Worm (Caenorhabditis elegans) whole organism, late embryonic: ENCODE measurements around the gene mtr-4.

Experiments
- C08G9.2 ChIP-seq: sonication (generic microtip); optimal IDR thresholded peaks from 2 replicates; lab custom pipeline; 2016; ENCODE audit warnings: mild to moderate bottlenecking, missing genetic modification characterization, moderate library complexity, missing compliant biosample characterization
- C38D4.7 ChIP-seq: fragments of 200-800 bp; sonication (Bioruptor generic); optimal IDR thresholded peaks from 2 replicates; lab custom pipeline; 2018; ENCODE audit warnings: mild to moderate bottlenecking, missing genetic modification characterization, moderate library complexity, missing compliant biosample characterization
- F13H6.1 ChIP-seq: sonication (generic microtip); optimal IDR thresholded peaks from 2 replicates; lab custom pipeline; 2016; ENCODE audit warnings: missing genetic modification characterization, missing compliant biosample characterization
- K02D7.2 ChIP-seq: sonication (generic microtip); optimal IDR thresholded peaks from 2 replicates; lab custom pipeline; 2017; ENCODE audit warnings: mild to moderate bottlenecking, missing genetic modification characterization, missing compliant biosample characterization
- K09A11.1 ChIP-seq: sonication (generic microtip); optimal IDR thresholded peaks from 2 replicates; lab custom pipeline; 2017; ENCODE audit warnings: antibody characterized with exemption, mild to moderate bottlenecking, missing genetic modification characterization, missing compliant biosample characterization; ENCODE audit not compliant: insufficient read depth
- T23F11.4 ChIP-seq: fragments of 200-800 bp; sonication (Bioruptor generic); optimal IDR thresholded peaks from 2 replicates; lab custom pipeline; 2018; ENCODE audit warnings: mild to moderate bottlenecking, missing genetic modification characterization, missing compliant biosample characterization
- ahr-1 ChIP-seq: sonication (generic microtip); optimal IDR thresholded peaks from 2 replicates; lab custom pipeline; 2016; ENCODE audit warnings: missing genetic modification characterization, missing compliant biosample characterization
- ama-1 ChIP-seq: fragments of 150-350 bp; optimal IDR thresholded peaks from 2 replicates; lab custom pipeline; 2014
- ceh-14 ChIP-seq: sonication (generic microtip); optimal IDR thresholded peaks from 2 replicates; lab custom pipeline; 2016; ENCODE audit warnings: missing genotype, missing genetic modification characterization, missing compliant biosample characterization
- ceh-18 ChIP-seq: sonication (generic microtip); optimal IDR thresholded peaks from 2 replicates; lab custom pipeline; 2016; ENCODE audit warnings: missing genetic modification characterization, missing compliant biosample characterization
- ceh-2 ChIP-seq: sonication (generic microtip); optimal IDR thresholded peaks from 2 replicates; lab custom pipeline; 2016; ENCODE audit warnings: missing genotype, missing genetic modification characterization, missing compliant biosample characterization
- ceh-30 ChIP-seq: fragments of 150-350 bp; optimal IDR thresholded peaks from 2 replicates; lab custom pipeline; 2014; ENCODE audit warnings: missing biosample characterization, missing genetic modification characterization
- ceh-31 ChIP-seq: sonication (generic microtip); optimal IDR thresholded peaks from 2 replicates; lab custom pipeline; 2016; ENCODE audit warnings: missing genetic modification characterization, missing compliant biosample characterization
- ceh-34 ChIP-seq: sonication (generic microtip); optimal IDR thresholded peaks from 2 replicates; lab custom pipeline; 2016; ENCODE audit warnings: mild to moderate bottlenecking, missing genetic modification characterization, missing compliant biosample characterization
- ceh-45 ChIP-seq: fragments of 200-800 bp; sonication (Bioruptor generic); IDR thresholded peaks from 2 replicates; pipeline ENCODE4 v1.3.6; 2022; ENCODE audit warnings: missing genetic modification reagents, missing genetic modification characterization, missing compliant biosample characterization
- ceh-48 ChIP-seq: sonication (generic microtip); optimal IDR thresholded peaks from 2 replicates; lab custom pipeline; 2016; ENCODE audit warnings: missing genetic modification characterization, inconsistent platforms, missing compliant biosample characterization
- ceh-9 ChIP-seq: sonication (generic microtip); optimal IDR thresholded peaks from 2 replicates; lab custom pipeline; 2016; ENCODE audit warnings: mild to moderate bottlenecking, missing genetic modification characterization, inconsistent platforms, missing compliant biosample characterization
- che-1 ChIP-seq: sonication (generic microtip); optimal IDR thresholded peaks from 2 replicates; lab custom pipeline; 2016; ENCODE audit warnings: mild to moderate bottlenecking, missing genetic modification characterization, missing compliant biosample characterization
- dve-1 ChIP-seq: sonication (generic microtip); optimal IDR thresholded peaks from 2 replicates; lab custom pipeline; 2017; ENCODE audit warnings: antibody characterized with exemption, mild to moderate bottlenecking, missing genetic modification characterization, missing compliant biosample characterization
- elt-2 ChIP-seq: sonication (generic microtip); optimal IDR thresholded peaks from 2 replicates; lab custom pipeline; 2016; ENCODE audit warnings: missing genetic modification reagents, missing genetic modification characterization, missing compliant biosample characterization
- ets-4 ChIP-seq: sonication (generic microtip); optimal IDR thresholded peaks from 2 replicates; lab custom pipeline; 2016; ENCODE audit warnings: missing genetic modification characterization, missing compliant biosample characterization
- fax-1 ChIP-seq: sonication (generic microtip); optimal IDR thresholded peaks from 2 replicates; lab custom pipeline; 2016; ENCODE audit warnings: missing genotype, missing genetic modification characterization, missing compliant biosample characterization
- gmeb-2 ChIP-seq: sonication (generic microtip); optimal IDR thresholded peaks from 2 replicates; lab custom pipeline; 2016; ENCODE audit warnings: missing genetic modification characterization, inconsistent platforms, missing compliant biosample characterization
- hlh-13 ChIP-seq: fragments of 200-800 bp; sonication (Bioruptor generic); optimal IDR thresholded peaks from 2 replicates; lab custom pipeline; 2018; ENCODE audit warnings: mild to moderate bottlenecking, missing genetic modification characterization, missing compliant biosample characterization
- hlh-15 ChIP-seq: sonication (generic microtip); optimal IDR thresholded peaks from 2 replicates; lab custom pipeline; 2016; ENCODE audit warnings: missing genetic modification characterization, missing compliant biosample characterization
- hlh-8 ChIP-seq: sonication (generic microtip); optimal IDR thresholded peaks from 2 replicates; lab custom pipeline; 2016; ENCODE audit warnings: missing genotype, missing genetic modification characterization, missing compliant biosample characterization
- mec-3 ChIP-seq: sonication (generic microtip); optimal IDR thresholded peaks from 2 replicates; lab custom pipeline; 2016; ENCODE audit warnings: borderline replicate concordance, missing genetic modification characterization, missing compliant biosample characterization
- nfya-1 ChIP-seq: sonication (generic microtip); optimal IDR thresholded peaks from 2 replicates; lab custom pipeline; 2017; ENCODE audit warnings: missing genetic modification characterization, mild to moderate bottlenecking, missing compliant biosample characterization, antibody characterized with exemption, moderate library complexity
- npax-4 ChIP-seq: sonication (generic microtip); optimal IDR thresholded peaks from 2 replicates; lab custom pipeline; 2016; ENCODE audit warnings: missing genetic modification characterization, missing compliant biosample characterization
- odd-2 ChIP-seq: sonication (generic microtip); optimal IDR thresholded peaks from 2 replicates; lab custom pipeline; 2017; ENCODE audit warnings: antibody characterized with exemption, mild to moderate bottlenecking, missing genetic modification characterization, missing compliant biosample characterization
- pax-1 ChIP-seq: fragments of 150-350 bp; optimal IDR thresholded peaks from 2 replicates; lab custom pipeline; 2014; ENCODE audit warnings: missing biosample characterization, missing genetic modification characterization
- pha-4 ChIP-seq: fragments of 150-350 bp; optimal IDR thresholded peaks from 2 replicates; lab custom pipeline; 2018; ENCODE audit warnings: missing biosample characterization, missing genetic modification reagents, missing genetic modification characterization
- ref-2 ChIP-seq: sonication (generic microtip); optimal IDR thresholded peaks from 2 replicates; lab custom pipeline; 2016; ENCODE audit warnings: missing genetic modification characterization, missing compliant biosample characterization
- tbx-2 ChIP-seq: sonication (generic microtip); optimal IDR thresholded peaks from 2 replicates; lab custom pipeline; 2016; ENCODE audit warnings: missing genetic modification characterization, missing compliant biosample characterization
- tbx-7 ChIP-seq: sonication (generic microtip); optimal IDR thresholded peaks from 2 replicates; lab custom pipeline; 2016; ENCODE audit warnings: missing genotype, missing genetic modification characterization, missing compliant biosample characterization
- ttx-3 ChIP-seq: sonication (generic microtip); optimal IDR thresholded peaks from 2 replicates; lab custom pipeline; 2016; ENCODE audit warnings: missing genetic modification reagents, missing genetic modification characterization, missing compliant biosample characterization
- unc-3 ChIP-seq, 2 experiments: fragments of 200-800 bp in 1 of 2; sonication (Bioruptor generic) in 1 of 2; sonication (generic microtip) in 1 of 2; conservative IDR thresholded peaks in 1 of 2; optimal IDR thresholded peaks in 1 of 2; 2 replicates each; pipeline versions ENCODE4 v1.3.6 to Lab custom; 2016 to 2022; ENCODE audit warnings: missing compliant biosample characterization in 2 of 2, missing genetic modification characterization in 2 of 2, missing genetic modification reagents in 1 of 2
- unc-42 ChIP-seq: sonication (generic microtip); optimal IDR thresholded peaks from 2 replicates; lab custom pipeline; 2016; ENCODE audit warnings: missing genotype, missing genetic modification characterization, missing compliant biosample characterization
- unc-55 ChIP-seq: sonication (generic microtip); optimal IDR thresholded peaks from 2 replicates; lab custom pipeline; 2017; ENCODE audit warnings: missing biosample characterization, missing genetic modification reagents, missing genetic modification characterization
- zip-5 ChIP-seq: sonication (generic microtip); optimal IDR thresholded peaks from 2 replicates; lab custom pipeline; 2016; ENCODE audit warnings: missing genetic modification characterization, missing compliant biosample characterization
- ztf-16 ChIP-seq: sonication (generic microtip); optimal IDR thresholded peaks from 2 replicates; lab custom pipeline; 2017; ENCODE audit warnings: missing genetic modification characterization, missing compliant biosample characterization

Gene mtr-4

ce11 chrIV:9857952-9858488 lies 32.5 kb downstream of the mtr-4 start, which contains the start of gene npp-1:
Gene npp-1, plus strand, starts transcription at chrIV:9858488.
- no peak for TF ChIP-seq che-1 (tag; lab: Kevin White, UChicago)
- TF ChIP-seq ceh-34 (tag; lab: Kevin White, UChicago): no peak
- TF ChIP-seq F13H6.1 (tag; lab: Kevin White, UChicago): no peak
- no peak for TF ChIP-seq hlh-13 (GFP tag; lab: Kevin White, UChicago)
- TF ChIP-seq npax-4: no peak
- TF ChIP-seq nfya-1 (tag; lab: Kevin White, UChicago): peak; percentile 14
- no peak for TF ChIP-seq ama-1
- peak; percentile 23 for TF ChIP-seq ceh-14 (tag; lab: Kevin White, UChicago)
- peak; percentile 43 for TF ChIP-seq elt-2 (tag; lab: Kevin White, UChicago)
- peak; percentile 16 for TF ChIP-seq fax-1 (tag; lab: Kevin White, UChicago)
- peak; percentile 29 for TF ChIP-seq zip-5 (tag; lab: Kevin White, UChicago)
- no peak for TF ChIP-seq tbx-7 (tag; lab: Kevin White, UChicago)
- TF ChIP-seq ceh-18: no peak
- peak; percentile 21 for TF ChIP-seq ref-2 (tag; lab: Kevin White, UChicago)
- TF ChIP-seq T23F11.4 (GFP tag; lab: Kevin White, UChicago): no peak
- TF ChIP-seq ceh-31 (tag; lab: Kevin White, UChicago): peak; percentile 81
- peak; percentile 12 for TF ChIP-seq C08G9.2 (tag; lab: Kevin White, UChicago)
- TF ChIP-seq ttx-3 (tag; lab: Kevin White, UChicago): no peak
- no peak for TF ChIP-seq ceh-45 (GFP tag; lab: Robert Waterston, UW)
- TF ChIP-seq pha-4 (tag; lab: Kevin White, UChicago): no peak
- TF ChIP-seq ets-4 (tag; lab: Kevin White, UChicago): peak; percentile 12
- TF ChIP-seq unc-55 (GFP tag; lab: Kevin White, UChicago): no peak
- TF ChIP-seq ztf-16 (tag; lab: Kevin White, UChicago): no peak
- TF ChIP-seq tbx-2 (tag; lab: Kevin White, UChicago): peak; percentile 59
- peak; percentile 25 for TF ChIP-seq hlh-8 (tag; lab: Kevin White, UChicago)
- TF ChIP-seq unc-42: peak; percentile 6
- no peak for TF ChIP-seq ahr-1
- TF ChIP-seq gmeb-2: no peak
- peak; percentile 38 for TF ChIP-seq ceh-48 (tag; lab: Kevin White, UChicago)
- no peak for TF ChIP-seq pax-1 (tag; lab: Kevin White, UChicago)
- no peak for TF ChIP-seq odd-2

ce11 chrIV:9858970-9859369 lies 33.5 kb downstream of the mtr-4 start:
- TF ChIP-seq ceh-9 (no peak), K02D7.2 (tag; lab: Kevin White, UChicago) (no peak), K09A11.1 (tag; lab: Kevin White, UChicago) (no peak), hlh-15 (no peak), C38D4.7 (no peak), zip-5 (tag; lab: Kevin White, UChicago) (no peak), mec-3 (tag; lab: Kevin White, UChicago) (no peak), pax-1 (tag; lab: Kevin White, UChicago) (no peak), ref-2 (tag; lab: Kevin White, UChicago) (no peak), nfya-1 (tag; lab: Kevin White, UChicago) (no peak), dve-1 (no peak), unc-3 (GFP tag; conservative IDR thresholded peaks at IDR 0.05; lab: Robert Waterston, UW) (no peak), unc-3 (tag; optimal IDR thresholded peaks at IDR 0.05; lab: Kevin White, UChicago) (no peak), ceh-30 (tag; lab: Kevin White, UChicago) (no peak), hlh-8 (tag; lab: Kevin White, UChicago) (no peak), npax-4 (no peak), ceh-2 (tag; lab: Kevin White, UChicago) (no peak), C08G9.2 (tag; lab: Kevin White, UChicago) (no peak)
